Fruit fly (Drosophila melanogaster) whole organism, embryonic: ENCODE results near the gene CG31650.

Experiments
- Atf-2 ChIP-seq: fragments of 200-800 bp; sonication (Bioruptor generic); optimal IDR thresholded peaks from 2 replicates; lab custom pipeline; 2016; ENCODE audit warnings: missing biosample characterization, missing genetic modification characterization
- Blimp-1 ChIP-seq: fragments of 200-800 bp; sonication (Bioruptor generic); optimal IDR thresholded peaks from 3 replicates; lab custom pipeline; 2018; ENCODE audit warnings: missing biosample characterization, missing genetic modification characterization, mild to moderate bottlenecking, moderate library complexity, missing genetic modification reagents
- BtbVII ChIP-seq: fragments of 200-800 bp; sonication (Bioruptor generic); optimal IDR thresholded peaks from 3 replicates; lab custom pipeline; 2017; ENCODE audit warnings: missing biosample characterization, mild to moderate bottlenecking, missing genetic modification characterization
- CG10366 ChIP-seq: fragments of 200-800 bp; sonication (Bioruptor generic); IDR thresholded peaks from 2 replicates; pipeline ENCODE4 v1.3.6; 2022; ENCODE audit warnings: missing biosample characterization, missing genetic modification characterization
- CG1233 ChIP-seq: fragments of 200-800 bp; sonication (Bioruptor generic); optimal IDR thresholded peaks from 4 replicates; lab custom pipeline; 2018; ENCODE audit warnings: missing biosample characterization, mild to moderate bottlenecking, missing genetic modification characterization
- CG13424 ChIP-seq: fragments of 200-800 bp; sonication (Bioruptor generic); optimal IDR thresholded peaks from 2 replicates; lab custom pipeline; 2019; ENCODE audit warnings: missing biosample characterization, mild to moderate bottlenecking, missing genetic modification characterization, moderate library complexity
- CG13624 ChIP-seq: fragments of 200-800 bp; sonication (Bioruptor generic); optimal IDR thresholded peaks from 2 replicates; lab custom pipeline; 2016; ENCODE audit warnings: missing biosample characterization, missing genetic modification characterization
- CG14965 ChIP-seq: fragments of 200-800 bp; sonication (Bioruptor generic); optimal IDR thresholded peaks from 2 replicates; lab custom pipeline; 2016; ENCODE audit warnings: missing biosample characterization, missing genetic modification characterization, borderline replicate concordance
- CG1529 ChIP-seq: fragments of 200-800 bp; sonication (Bioruptor generic); optimal IDR thresholded peaks from 3 replicates; lab custom pipeline; 2018; ENCODE audit warnings: missing biosample characterization, missing genetic modification characterization
- CG16863 ChIP-seq: fragments of 200-800 bp; sonication (Bioruptor generic); optimal IDR thresholded peaks from 3 replicates; lab custom pipeline; 2016; ENCODE audit warnings: missing biosample characterization, missing genetic modification characterization
- CG18011 ChIP-seq: fragments of 200-800 bp; sonication (Bioruptor generic); optimal IDR thresholded peaks from 2 replicates; lab custom pipeline; 2017; ENCODE audit warnings: missing biosample characterization, missing genetic modification characterization, mild to moderate bottlenecking, moderate library complexity, missing genotype
- CG18619 ChIP-seq: fragments of 200-800 bp; sonication (Bioruptor generic); optimal IDR thresholded peaks from 3 replicates; lab custom pipeline; 2017; ENCODE audit warnings: missing biosample characterization, mild to moderate bottlenecking, missing genetic modification characterization
- CG2889 ChIP-seq: fragments of 200-800 bp; sonication (Bioruptor generic); IDR thresholded peaks from 3 replicates; pipeline ENCODE4 v1.3.6; 2022; ENCODE audit warnings: missing biosample characterization, missing genetic modification characterization
- CG3065 ChIP-seq: fragments of 200-800 bp; sonication (Bioruptor generic); optimal IDR thresholded peaks from 2 replicates; lab custom pipeline; 2016; ENCODE audit warnings: missing biosample characterization, missing genetic modification characterization
- CG33213 ChIP-seq: fragments of 200-800 bp; sonication (Bioruptor generic); optimal IDR thresholded peaks from 3 replicates; lab custom pipeline; 2016; ENCODE audit warnings: missing biosample characterization, missing genetic modification characterization
- CG4328 ChIP-seq: fragments of 200-800 bp; sonication (Bioruptor generic); optimal IDR thresholded peaks from 3 replicates; lab custom pipeline; 2017; ENCODE audit warnings: missing biosample characterization, missing genetic modification reagents, missing genetic modification characterization
- CG6254 ChIP-seq: fragments of 200-800 bp; sonication (Bioruptor generic); optimal IDR thresholded peaks from 3 replicates; lab custom pipeline; 2017; ENCODE audit warnings: mild to moderate bottlenecking, missing biosample characterization, missing genetic modification reagents, missing genetic modification characterization
- CG7839 ChIP-seq: fragments of 200-800 bp; sonication (Bioruptor generic); optimal IDR thresholded peaks from 3 replicates; lab custom pipeline; 2018; ENCODE audit warnings: missing biosample characterization, mild to moderate bottlenecking, missing genetic modification characterization, moderate library complexity
- CG7928 ChIP-seq: fragments of 200-800 bp; sonication (Bioruptor generic); optimal IDR thresholded peaks from 2 replicates; lab custom pipeline; 2017; ENCODE audit warnings: missing biosample characterization, mild to moderate bottlenecking, missing genetic modification characterization
- CG8359 ChIP-seq: fragments of 200-800 bp; sonication (Bioruptor generic); optimal IDR thresholded peaks from 2 replicates; lab custom pipeline; 2017; ENCODE audit warnings: missing biosample characterization, mild to moderate bottlenecking, missing genetic modification characterization, borderline replicate concordance
- CoRest ChIP-seq: fragments of 200-800 bp; sonication (Bioruptor generic); optimal IDR thresholded peaks from 3 replicates; lab custom pipeline; 2018; ENCODE audit warnings: missing biosample characterization, mild to moderate bottlenecking, missing genetic modification characterization, moderate library complexity
- D ChIP-seq, 2 experiments: fragments of 200-800 bp in 1 of 2; fragments of >200 bp in 1 of 2; sonication (Bioruptor generic) in 1 of 2; optimal IDR thresholded peaks; 2 replicates in 1 of 2; 3 replicates in 1 of 2; lab custom pipeline; 2017; ENCODE audit warnings: mild to moderate bottlenecking in 1 of 2, missing biosample characterization in 1 of 2, missing genetic modification characterization in 1 of 2, missing genetic modification reagents in 1 of 2
- Dref ChIP-seq: fragments of 200-800 bp; sonication (Bioruptor generic); IDR thresholded peaks from 2 replicates; pipeline ENCODE4 v1.3.6; 2022; ENCODE audit warnings: missing biosample characterization, missing genetic modification characterization
- E2f1 ChIP-seq: fragments of 200-800 bp; sonication (Bioruptor generic); IDR thresholded peaks from 2 replicates; pipeline ENCODE4 v1.3.6; 2022; ENCODE audit warnings: missing biosample characterization, missing genetic modification characterization
- Nf-YC ChIP-seq: fragments of 200-800 bp; optimal IDR thresholded peaks from 3 replicates; lab custom pipeline; 2019; ENCODE audit warnings: missing biosample characterization, mild to moderate bottlenecking, missing genetic modification characterization, moderate library complexity
- Poxn ChIP-seq: fragments of 200-800 bp; sonication (Bioruptor generic); IDR thresholded peaks from 2 replicates; pipeline ENCODE4 v1.3.6; 2022; ENCODE audit warnings: missing biosample characterization, missing genetic modification characterization
- Rfx ChIP-seq: fragments of 200-800 bp; sonication (Bioruptor generic); IDR thresholded peaks from 2 replicates; pipeline ENCODE4 v1.3.6; 2022; ENCODE audit warnings: missing biosample characterization, missing genetic modification characterization
- Stat92E ChIP-seq, 3 experiments: fragments of >200 bp in 2 of 3; fragments of 200-800 bp in 1 of 3; sonication (Bioruptor generic) in 1 of 3; optimal IDR thresholded peaks; 2 replicates each; lab custom pipeline; 2017 to 2019; ENCODE audit warnings: missing biosample characterization in 3 of 3, missing genetic modification characterization in 3 of 3, mild to moderate bottlenecking in 1 of 3, moderate library complexity in 1 of 3
- caup ChIP-seq: fragments of 200-800 bp; sonication (Bioruptor generic); optimal IDR thresholded peaks from 3 replicates; lab custom pipeline; 2017; ENCODE audit warnings: missing biosample characterization, mild to moderate bottlenecking, missing genetic modification characterization, moderate library complexity; ENCODE audit not compliant: severe bottlenecking
- cg ChIP-seq: fragments of 200-800 bp; sonication (Bioruptor generic); optimal IDR thresholded peaks from 3 replicates; lab custom pipeline; 2019; ENCODE audit warnings: missing biosample characterization, mild to moderate bottlenecking, missing genetic modification characterization, moderate library complexity
- chn ChIP-seq: fragments of 200-800 bp; sonication (Bioruptor generic); optimal IDR thresholded peaks from 2 replicates; lab custom pipeline; 2016; ENCODE audit warnings: missing biosample characterization, missing genetic modification characterization
- crol ChIP-seq: fragments of 200-800 bp; sonication (Bioruptor generic); IDR thresholded peaks from 2 replicates; pipeline ENCODE4 v1.3.6; 2022; ENCODE audit warnings: missing biosample characterization, missing genetic modification characterization
- dan ChIP-seq: fragments of 200-800 bp; sonication (Bioruptor generic); IDR thresholded peaks from 2 replicates; pipeline ENCODE4 v1.3.6; 2022; ENCODE audit warnings: missing biosample characterization, missing genetic modification characterization
- dmrt99B ChIP-seq: fragments of 200-800 bp; sonication (Bioruptor generic); optimal IDR thresholded peaks from 2 replicates; lab custom pipeline; 2018; ENCODE audit warnings: missing biosample characterization, mild to moderate bottlenecking, missing genetic modification characterization, moderate library complexity
- fu2 ChIP-seq: fragments of 200-800 bp; sonication (Bioruptor generic); optimal IDR thresholded peaks from 2 replicates; lab custom pipeline; 2016; ENCODE audit warnings: missing biosample characterization, missing genetic modification characterization
- gcm ChIP-seq: fragments of 200-800 bp; sonication (Bioruptor generic); optimal IDR thresholded peaks from 2 replicates; lab custom pipeline; 2019; ENCODE audit warnings: missing biosample characterization, mild to moderate bottlenecking, missing genetic modification characterization, moderate library complexity
- hkb ChIP-seq, 2 experiments: fragments of 200-800 bp in 1 of 2; fragments of >200 bp in 1 of 2; sonication (Bioruptor generic) in 1 of 2; IDR thresholded peaks in 1 of 2; optimal IDR thresholded peaks in 1 of 2; 2 replicates each; pipeline versions ENCODE4 v1.3.6 to Lab custom; 2017 to 2022; ENCODE audit warnings: missing biosample characterization in 1 of 2, missing genetic modification characterization in 1 of 2
- jing ChIP-seq: fragments of 200-800 bp; sonication (Bioruptor generic); optimal IDR thresholded peaks from 2 replicates; lab custom pipeline; 2018; ENCODE audit warnings: missing biosample characterization, mild to moderate bottlenecking, missing genetic modification characterization
- kah ChIP-seq: fragments of 200-800 bp; sonication (Bioruptor generic); optimal IDR thresholded peaks from 2 replicates; lab custom pipeline; 2018; ENCODE audit warnings: missing biosample characterization, mild to moderate bottlenecking, missing genetic modification characterization
- kay ChIP-seq: fragments of 200-800 bp; sonication (Bioruptor generic); optimal IDR thresholded peaks from 2 replicates; lab custom pipeline; 2016; ENCODE audit warnings: missing biosample characterization, missing genetic modification characterization
- kni ChIP-seq: fragments of 200-800 bp; sonication (Bioruptor generic); optimal IDR thresholded peaks from 3 replicates; lab custom pipeline; 2017; ENCODE audit warnings: mild to moderate bottlenecking, missing biosample characterization, missing genetic modification reagents, missing genetic modification characterization
- lilli ChIP-seq: fragments of 200-800 bp; sonication (Bioruptor generic); optimal IDR thresholded peaks from 3 replicates; lab custom pipeline; 2016; ENCODE audit warnings: missing biosample characterization, missing genetic modification characterization
- p53 ChIP-seq: fragments of 200-800 bp; sonication (Bioruptor generic); optimal IDR thresholded peaks from 2 replicates; lab custom pipeline; 2016; ENCODE audit warnings: missing biosample characterization, missing genetic modification characterization
- trem ChIP-seq: fragments of 200-800 bp; optimal IDR thresholded peaks from 3 replicates; lab custom pipeline; 2019; ENCODE audit warnings: missing biosample characterization, mild to moderate bottlenecking, missing genetic modification characterization, moderate library complexity
- unc-4 ChIP-seq: fragments of 200-800 bp; sonication (Bioruptor generic); IDR thresholded peaks from 2 replicates; pipeline ENCODE4 v1.3.6; 2022; ENCODE audit warnings: missing biosample characterization, missing genetic modification characterization; ENCODE audit not compliant: partially characterized antibody
- unpg ChIP-seq: fragments of 200-800 bp; sonication (Bioruptor generic); optimal IDR thresholded peaks from 3 replicates; lab custom pipeline; 2018; ENCODE audit warnings: missing biosample characterization, mild to moderate bottlenecking, missing genetic modification characterization, moderate library complexity
- vvl ChIP-seq: fragments of 200-800 bp; sonication (Bioruptor generic); IDR thresholded peaks from 2 replicates; pipeline ENCODE4 v1.3.6; 2022; ENCODE audit warnings: missing biosample characterization, missing genetic modification characterization
- wdn ChIP-seq: fragments of 200-800 bp; sonication (Bioruptor generic); IDR thresholded peaks from 2 replicates; pipeline ENCODE4 v1.3.6; 2022; ENCODE audit warnings: missing biosample characterization, missing genetic modification characterization

The CG31650 gene

dm6 chr2L:5052367-5052914, 7.9 kb upstream of the CG31650 start, which contains the start of gene senju (continued):
- TF ChIP-seq kah (GFP tag; lab: Kevin White, UChicago) (peak; percentile 21), Rfx (GFP tag; lab: Robert Waterston, UW) (peak; percentile 86), vvl (GFP tag; lab: Robert Waterston, UW) (peak; percentile 96), CG1529 (GFP tag; lab: Kevin White, UChicago) (peak; percentile 72), CG18011 (GFP tag; lab: Kevin White, UChicago) (peak; percentile 86), dmrt99B (tag; lab: Kevin White, UChicago) (peak; percentile 78), Stat92E (GFP tag; optimal IDR thresholded peaks at IDR 0.05; lab: Kevin White, UChicago) (peak in 1 of 3 experiments; percentile 8), crol (GFP tag; lab: Robert Waterston, UW) (peak; percentile 28; the same call in 1 of the 2 replicates), CG8359 (peak; percentile 63), trem (tag; lab: Kevin White, UChicago) (peak; percentile 51), CG16863 (GFP tag; lab: Kevin White, UChicago) (peak; percentile 85), kay (GFP tag; lab: Kevin White, UChicago) (peak; percentile 70), hkb (optimal IDR thresholded peaks at IDR 0.05; lab: Kevin White, UChicago) (no peak), hkb (GFP tag; IDR thresholded peaks at IDR 0.05; lab: Robert Waterston, UW) (peak; percentile 84), CG14965 (GFP tag; lab: Kevin White, UChicago) (peak; percentile 25), jing (GFP tag; lab: Kevin White, UChicago) (peak; percentile 76), cg (GFP tag; lab: Kevin White, UChicago) (peak; percentile 93), kni (GFP tag; lab: Kevin White, UChicago) (peak; percentile 81), CoRest (tag; lab: Kevin White, UChicago) (peak; percentile 69), CG3065 (peak; percentile 72), CG7928 (peak; percentile 32), gcm (GFP tag; lab: Kevin White, UChicago) (peak; percentile 41), Nf-YC (tag; lab: Kevin White, UChicago) (peak; percentile 73), CG13424 (tag; lab: Kevin White, UChicago) (peak; percentile 80), CG10366 (GFP tag; lab: Robert Waterston, UW) (peak; percentile 82), lilli (GFP tag; lab: Kevin White, UChicago) (peak; percentile 94), p53 (peak; percentile 69), BtbVII (GFP tag; lab: Kevin White, UChicago) (peak; percentile 84), Poxn (GFP tag; lab: Robert Waterston, UW) (no peak), CG1233 (peak; percentile 71), D (optimal IDR thresholded peaks at IDR 0.05; lab: Kevin White, UChicago) (peak; percentile 67), D (GFP tag; optimal IDR thresholded peaks at IDR 0.05; lab: Kevin White, UChicago) (peak; percentile 55), Blimp-1 (peak; percentile 71), CG13624 (peak; percentile 89), CG33213 (peak; percentile 81), CG18619 (GFP tag; lab: Kevin White, UChicago) (peak; percentile 87), CG6254 (GFP tag; lab: Kevin White, UChicago) (peak; percentile 75), caup (GFP tag; lab: Kevin White, UChicago) (peak; percentile 92), CG4328 (peak; percentile 83), fu2 (peak; percentile 88), E2f1 (GFP tag; lab: Robert Waterston, UW) (peak; percentile 74), Atf-2 (GFP tag; lab: Kevin White, UChicago) (peak; percentile 62), Dref (GFP tag; lab: Robert Waterston, UW) (peak; percentile 48), chn (GFP tag; lab: Kevin White, UChicago) (peak; percentile 87), unpg (GFP tag; lab: Kevin White, UChicago) (peak; percentile 80), dan (GFP tag; lab: Robert Waterston, UW) (no peak), CG2889 (GFP tag; lab: Robert Waterston, UW) (peak; percentile 71), wdn (GFP tag; lab: Robert Waterston, UW) (peak; percentile 66), CG7839 (peak; percentile 79), unc-4 (GFP tag; lab: Robert Waterston, UW) (peak; percentile 32; the same call in 1 of the 2 replicates)
